Worm (Caenorhabditis elegans) whole organism, young adult: Measurements from ENCODE around the gene idpp-15.

ENCODE experiments used
- B0261.1 ChIP-seq: sonication (generic microtip); optimal IDR thresholded peaks from 2 replicates; lab custom pipeline; 2016; ENCODE audit warnings: mild to moderate bottlenecking, missing genetic modification characterization, moderate library complexity, missing compliant biosample characterization
- C17E4.6 ChIP-seq: fragments of 200-800 bp; sonication (Bioruptor generic); IDR thresholded peaks from 2 replicates; pipeline ENCODE4 v1.3.6; 2022; ENCODE audit warnings: missing genetic modification reagents, missing genetic modification characterization, missing compliant biosample characterization
- D2030.7 ChIP-seq: fragments of 200-800 bp; sonication (Bioruptor generic); IDR thresholded peaks from 2 replicates; pipeline ENCODE4 v1.3.6; 2022; ENCODE audit warnings: missing genetic modification reagents, missing genetic modification characterization, missing compliant biosample characterization
- F10E7.11 ChIP-seq: sonication (generic microtip); optimal IDR thresholded peaks from 2 replicates; lab custom pipeline; 2017; ENCODE audit warnings: mild to moderate bottlenecking, missing genetic modification characterization, moderate library complexity, missing compliant biosample characterization
- F33H1.4 ChIP-seq: fragments of 200-800 bp; sonication (Bioruptor generic); IDR thresholded peaks from 2 replicates; pipeline ENCODE4 v1.3.6; 2022; ENCODE audit warnings: missing genetic modification reagents, missing genetic modification characterization, missing compliant biosample characterization
- F39B2.1 ChIP-seq: fragments of 200-800 bp; sonication (Bioruptor generic); IDR thresholded peaks from 2 replicates; pipeline ENCODE4 v1.3.6; 2022; ENCODE audit warnings: missing genetic modification reagents, missing genetic modification characterization, missing compliant biosample characterization
- F49E8.2 ChIP-seq: sonication (generic microtip); optimal IDR thresholded peaks from 3 replicates; lab custom pipeline; 2017; ENCODE audit warnings: missing genetic modification characterization, mild to moderate bottlenecking, missing compliant biosample characterization, antibody characterized with exemption, moderate library complexity; ENCODE audit not compliant: insufficient read depth
- F55B11.4 ChIP-seq: sonication (generic microtip); optimal IDR thresholded peaks from 2 replicates; lab custom pipeline; 2016; ENCODE audit warnings: missing compliant biosample characterization, missing genetic modification characterization, borderline replicate concordance; ENCODE audit not compliant: insufficient read depth
- K11D2.4 ChIP-seq: fragments of 200-800 bp; sonication (Bioruptor generic); IDR thresholded peaks from 2 replicates; pipeline ENCODE4 v1.3.6; 2022; ENCODE audit warnings: missing genetic modification reagents, missing genetic modification characterization, missing compliant biosample characterization
- T07F8.4 ChIP-seq: sonication (generic microtip); optimal IDR thresholded peaks from 2 replicates; lab custom pipeline; 2016; ENCODE audit warnings: mild to moderate bottlenecking, missing genetic modification characterization, moderate library complexity, missing compliant biosample characterization
- Y67H2A.10 ChIP-seq: fragments of 200-800 bp; sonication (Bioruptor generic); conservative IDR thresholded peaks from 2 replicates; pipeline ENCODE4 v1.3.6; 2022; ENCODE audit warnings: missing genetic modification reagents, missing genetic modification characterization, missing compliant biosample characterization
- Y95B8A.8 ChIP-seq: fragments of 200-800 bp; sonication (Bioruptor generic); IDR thresholded peaks from 2 replicates; pipeline ENCODE4 v1.3.6; 2022; ENCODE audit warnings: missing genetic modification reagents, missing genetic modification characterization, missing compliant biosample characterization
- ZK185.1 ChIP-seq: sonication (generic microtip); optimal IDR thresholded peaks from 2 replicates; lab custom pipeline; 2016; ENCODE audit warnings: mild to moderate bottlenecking, missing genetic modification characterization, missing compliant biosample characterization; ENCODE audit not compliant: poor library complexity, severe bottlenecking
- akir-1 ChIP-seq: fragments of 200-800 bp; sonication (Bioruptor generic); optimal IDR thresholded peaks from 2 replicates; lab custom pipeline; 2018; ENCODE audit warnings: mild to moderate bottlenecking, missing genetic modification characterization, moderate library complexity, missing compliant biosample characterization
- ama-1 ChIP-seq, 3 experiments: fragments of 150-350 bp in 1 of 3; sonication (generic microtip) in 2 of 3; optimal IDR thresholded peaks; 2 replicates each; lab custom pipeline; 2014 to 2018; ENCODE audit warnings: missing biosample characterization in 2 of 3, missing genetic modification characterization in 2 of 3, missing genetic modification reagents in 2 of 3
- aptf-3 ChIP-seq: fragments of 200-800 bp; sonication (Bioruptor generic); IDR thresholded peaks from 2 replicates; pipeline ENCODE4 v1.3.6; 2022; ENCODE audit warnings: missing genetic modification characterization, missing compliant biosample characterization
- athp-1 ChIP-seq: sonication (generic microtip); optimal IDR thresholded peaks from 2 replicates; lab custom pipeline; 2017; ENCODE audit warnings: mild to moderate bottlenecking, missing genetic modification characterization, missing compliant biosample characterization
- cebp-1 ChIP-seq, 2 experiments: fragments of 200-800 bp in 1 of 2; sonication (Bioruptor generic) in 1 of 2; sonication (generic microtip) in 1 of 2; IDR thresholded peaks in 1 of 2; optimal IDR thresholded peaks in 1 of 2; 2 replicates each; pipeline versions ENCODE4 v1.3.6 to Lab custom; 2017 to 2022; ENCODE audit warnings: missing compliant biosample characterization in 2 of 2, missing genetic modification characterization in 2 of 2, mild to moderate bottlenecking in 1 of 2, missing genetic modification reagents in 1 of 2, moderate library complexity in 1 of 2
- ceh-100 ChIP-seq: fragments of 200-800 bp; sonication (Bioruptor generic); IDR thresholded peaks from 2 replicates; pipeline ENCODE4 v1.3.6; 2022; ENCODE audit warnings: missing genetic modification reagents, missing genetic modification characterization, missing compliant biosample characterization
- ceh-40 ChIP-seq: fragments of 200-800 bp; sonication (Bioruptor generic); IDR thresholded peaks from 2 replicates; pipeline ENCODE4 v1.3.6; 2022; ENCODE audit warnings: missing genetic modification characterization, missing compliant biosample characterization
- ceh-91 ChIP-seq: fragments of 200-800 bp; sonication (Bioruptor generic); IDR thresholded peaks from 2 replicates; pipeline ENCODE4 v1.3.6; 2022; ENCODE audit warnings: missing genetic modification reagents, missing genetic modification characterization, missing compliant biosample characterization
- chd-7 ChIP-seq: sonication (generic microtip); optimal IDR thresholded peaks from 2 replicates; lab custom pipeline; 2016; ENCODE audit warnings: mild to moderate bottlenecking, missing genetic modification characterization, moderate library complexity, missing compliant biosample characterization
- die-1 ChIP-seq: sonication (generic microtip); optimal IDR thresholded peaks from 2 replicates; lab custom pipeline; 2016; ENCODE audit warnings: missing genotype, mild to moderate bottlenecking, missing genetic modification characterization, missing compliant biosample characterization
- dpl-1 ChIP-seq: fragments of 150-350 bp; optimal IDR thresholded peaks from 2 replicates; lab custom pipeline; 2014; ENCODE audit warnings: missing biosample characterization, missing genetic modification reagents, missing genetic modification characterization
- ets-4 ChIP-seq: fragments of 200-800 bp; sonication (Bioruptor generic); optimal IDR thresholded peaks from 2 replicates; lab custom pipeline; 2018; ENCODE audit warnings: mild to moderate bottlenecking, missing genetic modification characterization, missing compliant biosample characterization
- fkh-3 ChIP-seq: sonication (generic microtip); optimal IDR thresholded peaks from 2 replicates; lab custom pipeline; 2016; ENCODE audit warnings: mild to moderate bottlenecking, missing genetic modification characterization, missing compliant biosample characterization
- gei-17 ChIP-seq: fragments of 200-800 bp; sonication (Bioruptor generic); optimal IDR thresholded peaks from 2 replicates; lab custom pipeline; 2018; ENCODE audit warnings: mild to moderate bottlenecking, missing genetic modification characterization, missing compliant biosample characterization
- hsf-1 ChIP-seq: fragments of 200-800 bp; sonication (Bioruptor generic); IDR thresholded peaks from 2 replicates; pipeline ENCODE4 v1.3.6; 2022; ENCODE audit warnings: missing genetic modification reagents, missing genetic modification characterization, missing compliant biosample characterization
- lag-1 ChIP-seq: fragments of 200-800 bp; sonication (Bioruptor generic); IDR thresholded peaks from 2 replicates; pipeline ENCODE4 v1.3.6; 2022; ENCODE audit warnings: missing genetic modification reagents, missing genetic modification characterization, missing compliant biosample characterization
- let-526 ChIP-seq: fragments of 200-800 bp; sonication (Bioruptor generic); IDR thresholded peaks from 2 replicates; pipeline ENCODE4 v1.3.6; 2022; ENCODE audit warnings: missing genetic modification reagents, missing genetic modification characterization, missing compliant biosample characterization
- lin-35 ChIP-seq, 3 experiments: fragments of 150-350 bp in 2 of 3; sonication (generic microtip) in 1 of 3; optimal IDR thresholded peaks; 2 replicates each; lab custom pipeline; 2014 to 2018; ENCODE audit warnings: missing biosample characterization in 3 of 3, missing genetic modification characterization in 3 of 3, missing genetic modification reagents in 3 of 3
- lir-1 ChIP-seq: fragments of 200-800 bp; sonication (Bioruptor generic); conservative IDR thresholded peaks from 2 replicates; pipeline ENCODE4 v1.3.6; 2022; ENCODE audit warnings: missing genetic modification reagents, missing genetic modification characterization, missing compliant biosample characterization
- madf-10 ChIP-seq: sonication (generic microtip); optimal IDR thresholded peaks from 2 replicates; lab custom pipeline; 2016; ENCODE audit warnings: mild to moderate bottlenecking, missing genetic modification characterization, missing compliant biosample characterization
- madf-3 ChIP-seq: fragments of 200-800 bp; sonication (Bioruptor generic); IDR thresholded peaks from 2 replicates; pipeline ENCODE4 v1.3.6; 2022; ENCODE audit warnings: missing genetic modification reagents, missing genetic modification characterization, missing compliant biosample characterization
- nfya-2 ChIP-seq: fragments of 200-800 bp; sonication (Bioruptor generic); IDR thresholded peaks from 2 replicates; pipeline ENCODE4 v1.3.6; 2022; ENCODE audit warnings: missing genetic modification reagents, missing genetic modification characterization, missing compliant biosample characterization
- nhr-27 ChIP-seq: fragments of 200-800 bp; sonication (Bioruptor generic); optimal IDR thresholded peaks from 2 replicates; lab custom pipeline; 2018; ENCODE audit warnings: mild to moderate bottlenecking, missing genetic modification characterization, moderate library complexity, missing compliant biosample characterization
- snpc-3.4 ChIP-seq: sonication (generic microtip); optimal IDR thresholded peaks from 2 replicates; lab custom pipeline; 2017; ENCODE audit warnings: missing genetic modification characterization, mild to moderate bottlenecking, missing compliant biosample characterization, antibody characterized with exemption, moderate library complexity, missing genotype, missing genetic modification reagents
- snpc-4 ChIP-seq, 5 experiments: fragments of 150-350 bp in 1 of 5; sonication (generic microtip) in 4 of 5; optimal IDR thresholded peaks; 2 replicates each; lab custom pipeline; 2014 to 2018; ENCODE audit warnings: missing genetic modification characterization in 5 of 5, missing biosample characterization in 3 of 5, antibody characterized with exemption in 2 of 5, mild to moderate bottlenecking in 2 of 5, missing compliant biosample characterization in 2 of 5, missing genotype in 2 of 5, moderate library complexity in 2 of 5, missing genetic modification reagents in 1 of 5
- tbp1 ChIP-seq: fragments of 200-800 bp; sonication (Bioruptor generic); optimal IDR thresholded peaks from 2 replicates; lab custom pipeline; 2018; ENCODE audit warnings: mild to moderate bottlenecking, missing genetic modification characterization, missing compliant biosample characterization
- tbx-9 ChIP-seq: sonication (generic microtip); optimal IDR thresholded peaks from 2 replicates; lab custom pipeline; 2016; ENCODE audit warnings: borderline replicate concordance, missing genetic modification characterization, inconsistent platforms, missing compliant biosample characterization
- unc-130 ChIP-seq: sonication (generic microtip); optimal IDR thresholded peaks from 2 replicates; lab custom pipeline; 2016; ENCODE audit warnings: missing genetic modification reagents, missing genetic modification characterization, missing compliant biosample characterization
- ztf-26 ChIP-seq: sonication (generic microtip); optimal IDR thresholded peaks from 2 replicates; lab custom pipeline; 2017; ENCODE audit warnings: missing genetic modification characterization, missing compliant biosample characterization
- ztf-3 ChIP-seq: fragments of 200-800 bp; sonication (Bioruptor generic); optimal IDR thresholded peaks from 2 replicates; lab custom pipeline; 2018; ENCODE audit warnings: mild to moderate bottlenecking, missing genetic modification characterization, missing compliant biosample characterization

idpp-15 gene

ce11 chrIII:8529772-8530171 lies 4.9 kb downstream of the idpp-15 start, which contains the start of gene ZC21.10:
ZC21.10 (plus strand) TSS chrIII:8530072.
- TF ChIP-seq Y67H2A.10 (GFP tag; lab: Robert Waterston, UW) = no peak
- TF ChIP-seq B0261.1 (tag; lab: Kevin White, UChicago) = no peak
- TF ChIP-seq lin-35 (GFP tag; optimal IDR thresholded peaks at IDR 0.05; lab: Kevin White, UChicago) = no peak
- no peak for TF ChIP-seq ceh-100
- no peak for TF ChIP-seq tbp1 (GFP tag; lab: Kevin White, UChicago)
- TF ChIP-seq ztf-26 = no peak
- TF ChIP-seq ama-1 (optimal IDR thresholded peaks at IDR 0.05; lab: Kevin White, UChicago) = no peak
- no peak for TF ChIP-seq ama-1 (GFP tag; optimal IDR thresholded peaks at IDR 0.05; lab: Kevin White, UChicago)
- no peak for TF ChIP-seq snpc-4 (GFP tag; optimal IDR thresholded peaks at IDR 0.05; lab: Kevin White, UChicago)
- no peak for TF ChIP-seq snpc-4 (tag; optimal IDR thresholded peaks at IDR 0.05; lab: Kevin White, UChicago)
- TF ChIP-seq Y95B8A.8 (GFP tag; lab: Robert Waterston, UW) = no peak
- TF ChIP-seq lag-1 (GFP tag; lab: Robert Waterston, UW) = no peak
- no peak for TF ChIP-seq F55B11.4 (tag; lab: Kevin White, UChicago)
- no peak for TF ChIP-seq dpl-1 (GFP tag; lab: Kevin White, UChicago)
- no peak for TF ChIP-seq K11D2.4 (GFP tag; lab: Robert Waterston, UW)
- no peak for TF ChIP-seq T07F8.4
- no peak for TF ChIP-seq madf-3 (GFP tag; lab: Robert Waterston, UW)
- TF ChIP-seq ZK185.1 (tag; lab: Kevin White, UChicago) = no peak
- no peak for TF ChIP-seq ceh-91 (GFP tag; lab: Robert Waterston, UW)
- no peak for TF ChIP-seq hsf-1
- TF ChIP-seq D2030.7 (GFP tag; lab: Robert Waterston, UW) = no peak
- no peak for TF ChIP-seq cebp-1 (GFP tag; IDR thresholded peaks at IDR 0.05; lab: Robert Waterston, UW)
- TF ChIP-seq cebp-1 (tag; optimal IDR thresholded peaks at IDR 0.05; lab: Kevin White, UChicago) = no peak

- TF ChIP-seq unc-130 (GFP tag; lab: Kevin White, UChicago) (no peak), ztf-3 (GFP tag; lab: Kevin White, UChicago) (no peak), ama-1 (optimal IDR thresholded peaks at IDR 0.05; lab: Kevin White, UChicago) (no peak), ama-1 (GFP tag; optimal IDR thresholded peaks at IDR 0.05; lab: Kevin White, UChicago) (no peak), lir-1 (no peak), aptf-3 (no peak), die-1 (no peak), fkh-3 (no peak), madf-3 (GFP tag; lab: Robert Waterston, UW) (no peak), athp-1 (tag; lab: Kevin White, UChicago) (no peak), snpc-3.4 (tag; lab: Kevin White, UChicago) (no peak)
Measured at ce11 chrIII:8533900-8534299, 9.0 kb downstream of the idpp-15 start.

ce11 chrIII:8534647-8535181 lies 9.8 kb downstream of the idpp-15 start, which contains the start of gene trp-1:
trp-1 (plus strand) TSS chrIII:8535131.
- TF ChIP-seq ets-4 (GFP tag; lab: Kevin White, UChicago) (no peak), tbx-9 (tag; lab: Kevin White, UChicago) (no peak), fkh-3 (no peak), F49E8.2 (tag; lab: Kevin White, UChicago) (no peak), akir-1 (no peak), chd-7 (tag; lab: Kevin White, UChicago) (no peak), nfya-2 (GFP tag; lab: Robert Waterston, UW) (no peak), nhr-27 (tag; lab: Kevin White, UChicago) (no peak), F10E7.11 (no peak), ceh-40 (GFP tag; lab: Robert Waterston, UW) (no peak), C17E4.6 (GFP tag; lab: Robert Waterston, UW) (no peak), F33H1.4 (GFP tag; lab: Robert Waterston, UW) (no peak), madf-10 (no peak), let-526 (GFP tag; lab: Robert Waterston, UW) (no peak), F39B2.1 (GFP tag; lab: Robert Waterston, UW) (no peak), ceh-91 (GFP tag; lab: Robert Waterston, UW) (no peak), gei-17 (GFP tag; lab: Kevin White, UChicago) (no peak)
- TF ChIP-seq, all 124 proteins: peak for 0
